Worm (Caenorhabditis elegans): ENCODE results near the gene C28A5.2.

- TF ChIP-seq ceh-82 (tag; optimal IDR thresholded peaks at IDR 0.05), result no peak
- TF ChIP-seq ZK546.5 (tag; optimal IDR thresholded peaks at IDR 0.05), result no peak
- TF ChIP-seq nhr-25 (tag; optimal IDR thresholded peaks at IDR 0.05; ENCODE audit: borderline replicate concordance, insufficient read depth), result no peak
- no peak for TF ChIP-seq pha-4 (GFP tag; IDR thresholded peaks at IDR 0.05)
- no peak for TF ChIP-seq pha-4 (tag; optimal IDR thresholded peaks at IDR 0.05)
- no peak for TF ChIP-seq zag-1 (tag; optimal IDR thresholded peaks at IDR 0.05)
- no peak for TF ChIP-seq nhr-42 (GFP tag; IDR thresholded peaks at IDR 0.05)
- no peak for TF ChIP-seq ama-1 (optimal IDR thresholded peaks at IDR 0.05)
- no peak for TF ChIP-seq sdz-12 (GFP tag; optimal IDR thresholded peaks at IDR 0.05)
- no peak for TF ChIP-seq nhr-76 (tag; optimal IDR thresholded peaks at IDR 0.05)
- peak in 1 of 2 experiments; percentile 49 for TF ChIP-seq unc-62 (GFP tag; optimal IDR thresholded peaks at IDR 0.05 in 1 of 2)
- TF ChIP-seq unc-62 (tag; optimal IDR thresholded peaks at IDR 0.05), result no peak
- no peak for TF ChIP-seq nhr-111 (GFP tag; optimal IDR thresholded peaks at IDR 0.05)
- TF ChIP-seq T26A8.4 (GFP tag; IDR thresholded peaks at IDR 0.05), result no peak
Measured at ce11 chrIII:4407144-4407543, 32.2 kb downstream of the C28A5.2 start, which contains the start of gene prdx-3.
